Worm (Caenorhabditis elegans) whole organism, L4/young adult: ENCODE measurements around the gene Y43F8C.5.

Experiments
- dao-5 ChIP-seq: sonication (generic microtip); optimal IDR thresholded peaks from 2 replicates; lab custom pipeline; 2016; ENCODE audit warnings: missing genotype, missing genetic modification characterization, moderate library complexity, missing compliant biosample characterization
- him-1 ChIP-seq: sonication (generic microtip); optimal IDR thresholded peaks from 2 replicates; lab custom pipeline; 2016; ENCODE audit warnings: missing genotype, missing genetic modification reagents, missing genetic modification characterization, missing compliant biosample characterization

DNA sequence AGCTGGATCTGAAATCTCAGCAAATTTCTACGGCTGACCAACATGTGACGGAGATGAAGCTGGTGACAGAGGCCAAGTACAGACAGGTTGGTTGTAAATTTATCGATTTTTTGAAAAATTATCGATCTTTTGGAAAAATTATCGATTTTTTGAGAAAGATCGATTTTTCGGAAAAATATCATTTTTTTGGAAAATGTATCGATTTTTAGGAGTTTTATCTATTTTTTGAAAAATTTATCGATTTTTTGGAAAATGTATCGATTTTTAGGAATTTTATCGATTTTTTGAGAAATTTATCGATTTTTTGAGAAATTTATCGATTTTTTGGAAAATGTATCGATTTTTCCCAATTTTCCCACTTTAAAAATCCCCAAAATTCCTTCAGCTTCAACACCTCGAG is 2.5 kb downstream of the Y43F8C.5 start:
- TF ChIP-seq him-1 (tag; lab: Kevin White, UChicago) (no peak), dao-5 (tag; lab: Kevin White, UChicago) (no peak)
